Fruit fly (Drosophila melanogaster): ENCODE data around the gene CG3847.

Gene CG3847

dm6 chrX:6346926-6347367 is at the start of gene CG3847 (continued):
- TF ChIP-seq nerfin-2 (GFP tag; IDR thresholded peaks at IDR 0.05; ENCODE audit: partially characterized antibody), result peak; percentile 43
- TF ChIP-seq HmgZ (tag; optimal IDR thresholded peaks at IDR 0.05), result peak; percentile 74
- TF ChIP-seq run (tag; optimal IDR thresholded peaks at IDR 0.05), result no peak
- peak; percentile 23 for TF ChIP-seq slou (GFP tag; optimal IDR thresholded peaks at IDR 0.05)
- TF ChIP-seq Ptx1 (GFP tag; IDR thresholded peaks at IDR 0.05), result 0 out of 2 replicates have a peak, but pooled peaks have one; percentile 31
- no peak for TF ChIP-seq crc (GFP tag; optimal IDR thresholded peaks at IDR 0.05)
- no peak for TF ChIP-seq Dfd (GFP tag; optimal IDR thresholded peaks at IDR 0.05)
- TF ChIP-seq ap (GFP tag; IDR thresholded peaks at IDR 0.05), result no peak
- no peak for TF ChIP-seq CG8281 (tag; optimal IDR thresholded peaks at IDR 0.05)
- peak; percentile 70 for TF ChIP-seq Rfx (GFP tag; IDR thresholded peaks at IDR 0.05)
- no peak for TF ChIP-seq gcm2 (GFP tag; optimal IDR thresholded peaks at IDR 0.05)
- TF ChIP-seq CG3726 (GFP tag; IDR thresholded peaks at IDR 0.05), result no peak
- TF ChIP-seq Pdp1 (GFP tag; optimal IDR thresholded peaks at IDR 0.05), result peak; percentile 44 to 69
- no peak for TF ChIP-seq NK7.1 (GFP tag; optimal IDR thresholded peaks at IDR 0.05)
- TF ChIP-seq pnt (GFP tag; optimal IDR thresholded peaks at IDR 0.05), result no peak
- peak; percentile 13 for TF ChIP-seq Camta (GFP tag; optimal IDR thresholded peaks at IDR 0.05)
- TF ChIP-seq CG33557 (GFP tag; optimal IDR thresholded peaks at IDR 0.05), result peak; percentile 42
- peak; percentile 37 for TF ChIP-seq twi (tag; optimal IDR thresholded peaks at IDR 0.05)
- no peak for TF ChIP-seq CG1024 (GFP tag; IDR thresholded peaks at IDR 0.05)
- no peak for TF ChIP-seq Ssrp (tag; optimal IDR thresholded peaks at IDR 0.05)
- no peak for TF ChIP-seq TFAM (GFP tag; optimal IDR thresholded peaks at IDR 0.05)
- peak; percentile 61 for TF ChIP-seq pho (GFP tag; optimal IDR thresholded peaks at IDR 0.05)
- TF ChIP-seq odd (GFP tag; optimal IDR thresholded peaks at IDR 0.05), result no peak
- peak; percentile 17 for TF ChIP-seq CG17359 (tag; optimal IDR thresholded peaks at IDR 0.05)
- no peak for TF ChIP-seq C15 (GFP tag; IDR thresholded peaks at IDR 0.05)
- TF ChIP-seq Ravus (GFP tag; IDR thresholded peaks at IDR 0.05), result no peak
- TF ChIP-seq bsh (GFP tag; optimal IDR thresholded peaks at IDR 0.05), result no peak
- TF ChIP-seq CG12942 (GFP tag; optimal IDR thresholded peaks at IDR 0.05), result no peak
- no peak for TF ChIP-seq slp2 (GFP tag; optimal IDR thresholded peaks at IDR 0.05)
- TF ChIP-seq Sry-β (GFP tag; optimal IDR thresholded peaks at IDR 0.05), result no peak
- no peak for TF ChIP-seq Fer3 (tag; optimal IDR thresholded peaks at IDR 0.05)
- peak; percentile 97 for TF ChIP-seq Dp (GFP tag; optimal IDR thresholded peaks at IDR 0.05)
- TF ChIP-seq E2f2 (GFP tag; IDR thresholded peaks at IDR 0.05), result peak; percentile 97
- peak; percentile 64 for TF ChIP-seq Elba2 (GFP tag; optimal IDR thresholded peaks at IDR 0.05)
- TF ChIP-seq CG1529 (GFP tag; optimal IDR thresholded peaks at IDR 0.05), result no peak
- TF ChIP-seq CG3995 (GFP tag; optimal IDR thresholded peaks at IDR 0.05), result peak; percentile 24
- 0 out of 3 replicates have a peak, but pooled peaks have one; percentile 50 for TF ChIP-seq ken (GFP tag; IDR thresholded peaks at IDR 0.05)
- TF ChIP-seq her (GFP tag; optimal IDR thresholded peaks at IDR 0.05), result peak; percentile 70
- TF ChIP-seq NC2α (GFP tag; optimal IDR thresholded peaks at IDR 0.05), result peak; percentile 18
- TF ChIP-seq Asciz (GFP tag; optimal IDR thresholded peaks at IDR 0.05), result no peak
- TF ChIP-seq CG31224 (GFP tag; IDR thresholded peaks at IDR 0.05), result no peak
- TF ChIP-seq lbe (GFP tag; optimal IDR thresholded peaks at IDR 0.05), result no peak
- TF ChIP-seq CG10654 (GFP tag; optimal IDR thresholded peaks at IDR 0.05), result peak; percentile 17
- TF ChIP-seq Oli (tag; optimal IDR thresholded peaks at IDR 0.05), result no peak
- TF ChIP-seq CG11723 (GFP tag; optimal IDR thresholded peaks at IDR 0.05), result no peak
- no peak for TF ChIP-seq ac (GFP tag; optimal IDR thresholded peaks at IDR 0.05)
- TF ChIP-seq CG12155 (GFP tag; optimal IDR thresholded peaks at IDR 0.05), result peak; percentile 37
- TF ChIP-seq insv (GFP tag; optimal IDR thresholded peaks at IDR 0.05), result peak in 1 of 2 experiments; percentile 72
- TF ChIP-seq unpg (GFP tag; optimal IDR thresholded peaks at IDR 0.05), result peak; percentile 19
- TF ChIP-seq dati (GFP tag; IDR thresholded peaks at IDR 0.05), result no peak
- no peak for TF ChIP-seq CG7963 (GFP tag; IDR thresholded peaks at IDR 0.05; ENCODE audit: partially characterized antibody)
